Worm (Caenorhabditis elegans) whole organism, L3 larva: Measurements from ENCODE around the gene F20D6.11.

Experiments
- aly-2 ChIP-seq: fragments of 150-350 bp; optimal IDR thresholded peaks from 2 replicates; lab custom pipeline; 2014; ENCODE audit warnings: missing biosample characterization, missing genetic modification characterization
- fos-1 ChIP-seq: fragments of 150-350 bp; optimal IDR thresholded peaks from 2 replicates; lab custom pipeline; 2014; ENCODE audit warnings: missing biosample characterization, missing genetic modification characterization
- jun-1 ChIP-seq: fragments of 150-350 bp; optimal IDR thresholded peaks from 2 replicates; lab custom pipeline; 2014; ENCODE audit warnings: missing biosample characterization, missing genetic modification reagents, missing genetic modification characterization
- mdl-1 ChIP-seq: fragments of 150-350 bp; optimal IDR thresholded peaks from 2 replicates; lab custom pipeline; 2014; ENCODE audit warnings: missing biosample characterization, missing genetic modification characterization

ce11 chrV:8169150-8169549, 29.7 kb downstream of the F20D6.11 start:
- TF ChIP-seq fos-1 (tag; lab: Kevin White, UChicago) (no peak), jun-1 (tag; lab: Kevin White, UChicago) (no peak), mdl-1 (tag; lab: Kevin White, UChicago) (no peak), aly-2 (tag; lab: Kevin White, UChicago) (no peak)
